Worm (Caenorhabditis elegans) whole organism, L2 larva: ENCODE data around the gene irld-29.
"Not testable (repeated sequence)": the region's sequence is repeated elsewhere in the genome, so short reads cannot be mapped to it uniquely, and the experiment has no call there.

Source experiments
- F13H6.1 ChIP-seq: sonication (generic microtip); optimal IDR thresholded peaks from 2 replicates; lab custom pipeline; 2016; ENCODE audit warnings: missing genetic modification characterization, missing compliant biosample characterization
- Y55F3AM.14 ChIP-seq: fragments of 200-800 bp; sonication (Bioruptor generic); optimal IDR thresholded peaks from 2 replicates; lab custom pipeline; 2018; ENCODE audit warnings: mild to moderate bottlenecking, missing genetic modification characterization, missing compliant biosample characterization
- alr-1 ChIP-seq: fragments of 150-350 bp; optimal IDR thresholded peaks from 2 replicates; lab custom pipeline; 2014; ENCODE audit warnings: missing biosample characterization, missing genetic modification characterization
- aly-2 ChIP-seq: fragments of 150-350 bp; optimal IDR thresholded peaks from 2 replicates; lab custom pipeline; 2014; ENCODE audit warnings: missing biosample characterization, missing genetic modification characterization
- ama-1 ChIP-seq: fragments of 150-350 bp; optimal IDR thresholded peaks from 2 replicates; lab custom pipeline; 2018; ENCODE audit warnings: inconsistent platforms
- blmp-1 ChIP-seq: sonication (generic microtip); optimal IDR thresholded peaks from 2 replicates; lab custom pipeline; 2017; ENCODE audit warnings: missing genetic modification characterization, mild to moderate bottlenecking, missing compliant biosample characterization, antibody characterized with exemption, moderate library complexity; ENCODE audit not compliant: insufficient read depth
- ceh-16 ChIP-seq: fragments of 150-350 bp; optimal IDR thresholded peaks from 2 replicates; lab custom pipeline; 2014; ENCODE audit warnings: missing biosample characterization, missing genetic modification characterization
- ceh-82 ChIP-seq: fragments of 150-350 bp; optimal IDR thresholded peaks from 2 replicates; lab custom pipeline; 2014; ENCODE audit warnings: missing biosample characterization, missing genetic modification characterization
- crh-2 ChIP-seq: sonication (generic microtip); optimal IDR thresholded peaks from 2 replicates; lab custom pipeline; 2017; ENCODE audit warnings: missing biosample characterization, missing genetic modification characterization
- egl-27 ChIP-seq: sonication (generic microtip); optimal IDR thresholded peaks from 3 replicates; lab custom pipeline; 2017; ENCODE audit warnings: missing biosample characterization, missing genetic modification reagents, missing genetic modification characterization
- elt-3 ChIP-seq: sonication (generic microtip); optimal IDR thresholded peaks from 2 replicates; lab custom pipeline; 2017; ENCODE audit warnings: missing biosample characterization, missing genetic modification characterization
- fos-1 ChIP-seq: fragments of 150-350 bp; optimal IDR thresholded peaks from 2 replicates; lab custom pipeline; 2014; ENCODE audit warnings: missing biosample characterization, missing genetic modification characterization
- lin-11 ChIP-seq: fragments of 150-350 bp; sonication (generic microtip); optimal IDR thresholded peaks from 2 replicates; lab custom pipeline; 2014; ENCODE audit warnings: missing biosample characterization, missing genetic modification characterization, inconsistent platforms, mixed read lengths
- lin-13 ChIP-seq: fragments of 150-350 bp; optimal IDR thresholded peaks from 2 replicates; lab custom pipeline; 2014; ENCODE audit warnings: missing biosample characterization, missing genetic modification reagents, missing genetic modification characterization
- lsy-2 ChIP-seq, 2 experiments: fragments of 150-350 bp in 1 of 2; sonication (generic microtip) in 1 of 2; optimal IDR thresholded peaks; 2 replicates each; lab custom pipeline; 2014 to 2017; ENCODE audit warnings: missing biosample characterization in 2 of 2, missing genetic modification characterization in 2 of 2
- mab-5 ChIP-seq: fragments of 150-350 bp; optimal IDR thresholded peaks from 2 replicates; lab custom pipeline; 2014; ENCODE audit warnings: missing biosample characterization, missing genetic modification characterization
- mdl-1 ChIP-seq, 2 experiments: fragments of 150-350 bp in 1 of 2; sonication (generic microtip) in 1 of 2; optimal IDR thresholded peaks; 2 replicates each; lab custom pipeline; 2017; ENCODE audit warnings: missing biosample characterization in 2 of 2, missing genetic modification characterization in 2 of 2
- nhr-10 ChIP-seq: sonication (generic microtip); optimal IDR thresholded peaks from 2 replicates; lab custom pipeline; 2017; ENCODE audit warnings: missing biosample characterization, missing genetic modification characterization
- nhr-12 ChIP-seq: fragments of 150-350 bp; optimal IDR thresholded peaks from 2 replicates; lab custom pipeline; 2014; ENCODE audit warnings: missing biosample characterization, missing genetic modification characterization
- nhr-23 ChIP-seq: fragments of 150-350 bp; optimal IDR thresholded peaks from 2 replicates; lab custom pipeline; 2014; ENCODE audit warnings: missing biosample characterization, missing genetic modification reagents, missing genetic modification characterization
- nhr-25 ChIP-seq: fragments of 150-350 bp; sonication (generic microtip); optimal IDR thresholded peaks from 3 replicates; lab custom pipeline; 2014; ENCODE audit warnings: missing biosample characterization, missing genetic modification characterization
- nhr-77 ChIP-seq: fragments of 150-350 bp; optimal IDR thresholded peaks from 2 replicates; lab custom pipeline; 2014; ENCODE audit warnings: missing biosample characterization, missing genetic modification characterization
- peb-1 ChIP-seq: fragments of 150-350 bp; optimal IDR thresholded peaks from 2 replicates; lab custom pipeline; 2014; ENCODE audit warnings: missing biosample characterization, missing genetic modification characterization
- sem-4 ChIP-seq: fragments of 150-350 bp; optimal IDR thresholded peaks from 2 replicates; lab custom pipeline; 2014; ENCODE audit warnings: missing biosample characterization, missing genetic modification reagents, missing genetic modification characterization
- skn-1 ChIP-seq: sonication (generic microtip); optimal IDR thresholded peaks from 2 replicates; lab custom pipeline; 2017; ENCODE audit warnings: missing biosample characterization, missing genetic modification characterization
- sma-3 ChIP-seq: sonication (generic microtip); optimal IDR thresholded peaks from 2 replicates; lab custom pipeline; 2016; ENCODE audit warnings: missing genetic modification reagents, missing genetic modification characterization, missing compliant biosample characterization
- sma-9 ChIP-seq, 2 experiments: fragments of 150-350 bp in 1 of 2; sonication (generic microtip) in 1 of 2; optimal IDR thresholded peaks; 2 replicates each; lab custom pipeline; 2014 to 2016; ENCODE audit warnings: missing genetic modification characterization in 2 of 2, mild to moderate bottlenecking in 1 of 2, missing biosample characterization in 1 of 2, missing compliant biosample characterization in 1 of 2, missing genetic modification reagents in 1 of 2, moderate library complexity in 1 of 2
- snpc-4 ChIP-seq: fragments of 150-350 bp; optimal IDR thresholded peaks from 2 replicates; lab custom pipeline; 2014; ENCODE audit warnings: missing biosample characterization, missing genetic modification characterization
- unc-55 ChIP-seq: fragments of 150-350 bp; sonication (generic microtip); optimal IDR thresholded peaks from 3 replicates; lab custom pipeline; 2014; ENCODE audit warnings: missing biosample characterization, missing genetic modification reagents, missing genetic modification characterization
- unc-62 ChIP-seq: fragments of 150-350 bp; optimal IDR thresholded peaks from 2 replicates; lab custom pipeline; 2014; ENCODE audit warnings: missing biosample characterization, missing genetic modification reagents, missing genetic modification characterization
- ztf-1 ChIP-seq: fragments of 200-800 bp; sonication (Bioruptor generic); conservative IDR thresholded peaks from 2 replicates; pipeline ENCODE4 v1.3.6; 2022; ENCODE audit warnings: missing genetic modification characterization, missing compliant biosample characterization

The irld-29 gene

ce11 chrV:2324260-2324659 lies 14.2 kb downstream of the irld-29 start:
- no peak for TF ChIP-seq sem-4 (tag; lab: Kevin White, UChicago)
- TF ChIP-seq crh-2 (tag; lab: Kevin White, UChicago) = peak; percentile 19
- no peak for TF ChIP-seq nhr-77 (tag; lab: Kevin White, UChicago)
- TF ChIP-seq Y55F3AM.14 (GFP tag; lab: Kevin White, UChicago) = no peak
- no peak for TF ChIP-seq nhr-10 (tag; lab: Kevin White, UChicago)
- no peak for TF ChIP-seq lin-11 (tag; lab: Kevin White, UChicago)
- TF ChIP-seq skn-1 (tag; lab: Kevin White, UChicago) = peak; percentile 80
- no peak for TF ChIP-seq peb-1 (tag; lab: Kevin White, UChicago)
- TF ChIP-seq egl-27 (tag; lab: Kevin White, UChicago) = no peak
- peak; percentile 78 for TF ChIP-seq sma-9 (GFP tag; optimal IDR thresholded peaks at IDR 0.05; lab: Kevin White, UChicago)
- TF ChIP-seq sma-9 (tag; optimal IDR thresholded peaks at IDR 0.05; lab: Kevin White, UChicago) = no peak
- peak; percentile 72 for TF ChIP-seq fos-1
- TF ChIP-seq sma-3 (GFP tag; lab: Kevin White, UChicago) = no peak
- TF ChIP-seq blmp-1 (tag; lab: Kevin White, UChicago) = no peak
- no peak for TF ChIP-seq ceh-82 (tag; lab: Kevin White, UChicago)
- no peak for TF ChIP-seq F13H6.1 (tag; lab: Kevin White, UChicago)
- no peak for TF ChIP-seq aly-2 (tag; lab: Kevin White, UChicago)
- TF ChIP-seq snpc-4 (tag; lab: Kevin White, UChicago) = no peak

ce11 chrV:2322466-2322865 lies 16.0 kb downstream of the irld-29 start, which contains the start of gene pud-1.2:
Gene pud-1.2 (minus strand): TSS chrV:2322566.
- TF ChIP-seq F13H6.1 (tag; lab: Kevin White, UChicago); egl-27 (tag; lab: Kevin White, UChicago); nhr-25: not testable (repeated sequence)

ce11 chrV:2321001-2321400 lies 17.4 kb downstream of the irld-29 start, which contains the start of gene Y19D10B.6:
Gene Y19D10B.6 (minus strand): TSS chrV:2321101.
- TF ChIP-seq lin-11 (tag; lab: Kevin White, UChicago); ztf-1 (GFP tag; lab: Robert Waterston, UW); lin-13 (GFP tag; lab: Kevin White, UChicago): not testable (repeated sequence)

ce11 chrV:2308246-2308645 lies 30.2 kb downstream of the irld-29 start:
- TF ChIP-seq fos-1 = peak; percentile 89
- TF ChIP-seq mab-5 (tag; lab: Kevin White, UChicago) = no peak
- TF ChIP-seq sma-9 (GFP tag; optimal IDR thresholded peaks at IDR 0.05; lab: Kevin White, UChicago) = peak; percentile 32
- TF ChIP-seq sma-9 (tag; optimal IDR thresholded peaks at IDR 0.05; lab: Kevin White, UChicago) = no peak
- no peak for TF ChIP-seq nhr-12 (tag; lab: Kevin White, UChicago)
- no peak for TF ChIP-seq snpc-4 (tag; lab: Kevin White, UChicago)

ce11 chrV:2306383-2306782 lies 32.1 kb downstream of the irld-29 start:
- TF ChIP-seq crh-2 (tag; lab: Kevin White, UChicago) (no peak), lin-13 (GFP tag; lab: Kevin White, UChicago) (no peak), ama-1 (lab: Kevin White, UChicago) (no peak), Y55F3AM.14 (GFP tag; lab: Kevin White, UChicago) (no peak), egl-27 (tag; lab: Kevin White, UChicago) (no peak), mdl-1 (tag; optimal IDR thresholded peaks at IDR 0.05; lab: Kevin White, UChicago) (no peak), skn-1 (tag; lab: Kevin White, UChicago) (no peak), ceh-16 (no peak), nhr-23 (tag; lab: Kevin White, UChicago) (no peak), unc-55 (no peak), lsy-2 (tag; optimal IDR thresholded peaks at IDR 0.05; lab: Kevin White, UChicago) (no peak), nhr-10 (tag; lab: Kevin White, UChicago) (no peak), nhr-12 (tag; lab: Kevin White, UChicago) (no peak), peb-1 (tag; lab: Kevin White, UChicago) (no peak), elt-3 (no peak), alr-1 (tag; lab: Kevin White, UChicago) (no peak), lin-11 (tag; lab: Kevin White, UChicago) (no peak), unc-62 (GFP tag; lab: Kevin White, UChicago) (no peak), mab-5 (tag; lab: Kevin White, UChicago) (no peak)
- TF ChIP-seq, all 48 proteins: peak for 0
